Fruit fly (Drosophila melanogaster) whole organism, embryonic: ENCODE data around the gene AstA-R1.

Experiments used
- ATbp ChIP-seq: fragments of 200-800 bp; sonication (Bioruptor generic); optimal IDR thresholded peaks from 2 replicates; lab custom pipeline; 2017; ENCODE audit warnings: missing biosample characterization, mild to moderate bottlenecking, missing genetic modification characterization, missing genetic modification reagents
- Abd-B ChIP-seq: fragments of 200-800 bp; sonication (Bioruptor generic); optimal IDR thresholded peaks from 2 replicates; lab custom pipeline; 2018; ENCODE audit warnings: missing biosample characterization, mild to moderate bottlenecking, missing genetic modification characterization, moderate library complexity
- Aef1 ChIP-seq: fragments of 200-800 bp; sonication (Bioruptor generic); IDR thresholded peaks from 3 replicates; pipeline ENCODE4 v1.3.6; 2022; ENCODE audit warnings: missing biosample characterization, missing genetic modification characterization
- Antp ChIP-seq: fragments of 200-800 bp; sonication (Bioruptor generic); optimal IDR thresholded peaks from 3 replicates; lab custom pipeline; 2016; ENCODE audit warnings: missing biosample characterization, missing genetic modification characterization
- Bdp1 ChIP-seq: fragments of 200-800 bp; sonication (Bioruptor generic); optimal IDR thresholded peaks from 3 replicates; lab custom pipeline; 2016; ENCODE audit warnings: missing biosample characterization, missing genetic modification characterization
- CG10366 ChIP-seq: fragments of 200-800 bp; sonication (Bioruptor generic); IDR thresholded peaks from 2 replicates; pipeline ENCODE4 v1.3.6; 2022; ENCODE audit warnings: missing biosample characterization, missing genetic modification characterization
- CG11093 ChIP-seq: fragments of 200-800 bp; sonication (Bioruptor generic); IDR thresholded peaks from 3 replicates; pipeline ENCODE4 v1.3.6; 2022; ENCODE audit warnings: missing biosample characterization, missing genetic modification characterization
- CG13296 ChIP-seq: fragments of 200-800 bp; sonication (Bioruptor generic); optimal IDR thresholded peaks from 3 replicates; lab custom pipeline; 2018; ENCODE audit warnings: missing biosample characterization, mild to moderate bottlenecking, missing genetic modification characterization
- CG17361 ChIP-seq: fragments of 200-800 bp; sonication (Bioruptor generic); IDR thresholded peaks from 3 replicates; pipeline ENCODE4 v1.3.6; 2022; ENCODE audit warnings: missing biosample characterization, missing genetic modification characterization
- CG17802 ChIP-seq: fragments of 200-800 bp; sonication (Bioruptor generic); optimal IDR thresholded peaks from 2 replicates; lab custom pipeline; 2018; ENCODE audit warnings: missing biosample characterization, mild to moderate bottlenecking, missing genetic modification characterization, moderate library complexity
- CG17912 ChIP-seq: fragments of 200-800 bp; sonication (Bioruptor generic); optimal IDR thresholded peaks from 2 replicates; lab custom pipeline; 2018; ENCODE audit warnings: missing biosample characterization, mild to moderate bottlenecking, missing genetic modification characterization
- CG18764 ChIP-seq: fragments of 200-800 bp; sonication (Bioruptor generic); optimal IDR thresholded peaks from 3 replicates; lab custom pipeline; 2016; ENCODE audit warnings: missing biosample characterization, missing genetic modification characterization
- CG2116 ChIP-seq: fragments of 200-800 bp; sonication (Bioruptor generic); optimal IDR thresholded peaks from 3 replicates; lab custom pipeline; 2018; ENCODE audit warnings: missing biosample characterization, mild to moderate bottlenecking, missing genetic modification characterization
- CG2199 ChIP-seq: fragments of 200-800 bp; sonication (Bioruptor generic); IDR thresholded peaks from 3 replicates; pipeline ENCODE4 v1.3.6; 2022; ENCODE audit warnings: missing biosample characterization, missing genetic modification characterization
- CG2889 ChIP-seq: fragments of 200-800 bp; sonication (Bioruptor generic); IDR thresholded peaks from 3 replicates; pipeline ENCODE4 v1.3.6; 2022; ENCODE audit warnings: missing biosample characterization, missing genetic modification characterization
- CG30020 ChIP-seq: fragments of 200-800 bp; optimal IDR thresholded peaks from 2 replicates; lab custom pipeline; 2019; ENCODE audit warnings: missing biosample characterization, mild to moderate bottlenecking, missing genetic modification characterization, moderate library complexity
- CG31224 ChIP-seq: fragments of 200-800 bp; sonication (Bioruptor generic); IDR thresholded peaks from 2 replicates; pipeline ENCODE4 v1.3.6; 2022; ENCODE audit warnings: missing biosample characterization, missing genetic modification characterization
- CG34422 ChIP-seq: fragments of 200-800 bp; sonication (Bioruptor generic); IDR thresholded peaks from 3 replicates; pipeline ENCODE4 v1.3.6; 2022; ENCODE audit warnings: missing biosample characterization, missing genetic modification characterization
- CG3726 ChIP-seq: fragments of 200-800 bp; sonication (Bioruptor generic); IDR thresholded peaks from 3 replicates; pipeline ENCODE4, ENCODE4 v1.3.6; 2022; ENCODE audit warnings: missing biosample characterization, missing genetic modification characterization
- CG4404 ChIP-seq: fragments of 200-800 bp; sonication (Bioruptor generic); IDR thresholded peaks from 2 replicates; pipeline ENCODE4 v1.3.6; 2022; ENCODE audit warnings: missing biosample characterization, missing genetic modification characterization
- CG6272 ChIP-seq: fragments of 200-800 bp; sonication (Bioruptor generic); IDR thresholded peaks from 2 replicates; pipeline ENCODE4 v1.3.6; 2022; ENCODE audit warnings: missing biosample characterization, missing genetic modification characterization
- CG8359 ChIP-seq: fragments of 200-800 bp; sonication (Bioruptor generic); optimal IDR thresholded peaks from 2 replicates; lab custom pipeline; 2017; ENCODE audit warnings: missing biosample characterization, mild to moderate bottlenecking, missing genetic modification characterization, borderline replicate concordance
- Deaf1 ChIP-seq: fragments of 200-800 bp; optimal IDR thresholded peaks from 3 replicates; lab custom pipeline; 2019; ENCODE audit warnings: missing biosample characterization, mild to moderate bottlenecking, missing genetic modification characterization, moderate library complexity
- Dek ChIP-seq: fragments of 200-800 bp; sonication (Bioruptor generic); optimal IDR thresholded peaks from 3 replicates; lab custom pipeline; 2019; ENCODE audit warnings: missing biosample characterization, mild to moderate bottlenecking, missing genetic modification characterization, moderate library complexity
- Drgx ChIP-seq: fragments of 200-800 bp; sonication (Bioruptor generic); IDR thresholded peaks from 2 replicates; pipeline ENCODE4 v1.3.6; 2022; ENCODE audit warnings: missing biosample characterization, missing genetic modification characterization
- E2f1 ChIP-seq: fragments of 200-800 bp; sonication (Bioruptor generic); IDR thresholded peaks from 2 replicates; pipeline ENCODE4 v1.3.6; 2022; ENCODE audit warnings: missing biosample characterization, missing genetic modification characterization
- NFAT ChIP-seq: fragments of 200-800 bp; sonication (Bioruptor generic); IDR thresholded peaks from 2 replicates; pipeline ENCODE4 v1.3.6; 2022; ENCODE audit warnings: missing biosample characterization, missing genetic modification characterization
- NK7.1 ChIP-seq: fragments of 200-800 bp; sonication (Bioruptor generic); optimal IDR thresholded peaks from 3 replicates; lab custom pipeline; 2016; ENCODE audit warnings: missing biosample characterization, missing genetic modification characterization
- Oli ChIP-seq: fragments of 200-800 bp; sonication (Bioruptor generic); optimal IDR thresholded peaks from 2 replicates; lab custom pipeline; 2018; ENCODE audit warnings: missing biosample characterization, mild to moderate bottlenecking, missing genetic modification characterization, moderate library complexity
- PHDP ChIP-seq: fragments of 200-800 bp; sonication (Bioruptor generic); optimal IDR thresholded peaks from 3 replicates; lab custom pipeline; 2018; ENCODE audit warnings: missing biosample characterization, mild to moderate bottlenecking, missing genetic modification characterization, moderate library complexity
- Rx ChIP-seq: fragments of 200-800 bp; sonication (Bioruptor generic); IDR thresholded peaks from 2 replicates; pipeline ENCODE4 v1.3.6; 2022; ENCODE audit warnings: missing biosample characterization, missing genetic modification characterization
- Scr ChIP-seq: fragments of 200-800 bp; sonication (Bioruptor generic); IDR thresholded peaks from 2 replicates; pipeline ENCODE4 v1.3.6; 2022; ENCODE audit warnings: missing biosample characterization, missing genetic modification characterization; ENCODE audit not compliant: partially characterized antibody
- Spps ChIP-seq: fragments of 200-800 bp; sonication (Bioruptor generic); optimal IDR thresholded peaks from 2 replicates; lab custom pipeline; 2018; ENCODE audit warnings: missing biosample characterization, mild to moderate bottlenecking, missing genetic modification characterization
- Ssrp ChIP-seq: fragments of 200-800 bp; sonication (Bioruptor generic); optimal IDR thresholded peaks from 2 replicates; lab custom pipeline; 2018; ENCODE audit warnings: missing biosample characterization, mild to moderate bottlenecking, missing genetic modification characterization, moderate library complexity
- Vsx1 ChIP-seq: fragments of 200-800 bp; sonication (Bioruptor generic); optimal IDR thresholded peaks from 2 replicates; lab custom pipeline; 2017; ENCODE audit warnings: missing biosample characterization, mild to moderate bottlenecking, missing genetic modification characterization, missing genetic modification reagents
- Xbp1 ChIP-seq: fragments of 200-800 bp; sonication (Bioruptor generic); optimal IDR thresholded peaks from 3 replicates; lab custom pipeline; 2016; ENCODE audit warnings: missing biosample characterization, mild to moderate bottlenecking, missing genetic modification characterization
- az2 ChIP-seq: fragments of 200-800 bp; sonication (Bioruptor generic); optimal IDR thresholded peaks from 3 replicates; lab custom pipeline; 2016; ENCODE audit warnings: missing biosample characterization, missing genetic modification characterization
- caup ChIP-seq: fragments of 200-800 bp; sonication (Bioruptor generic); optimal IDR thresholded peaks from 3 replicates; lab custom pipeline; 2017; ENCODE audit warnings: missing biosample characterization, mild to moderate bottlenecking, missing genetic modification characterization, moderate library complexity; ENCODE audit not compliant: severe bottlenecking
- gcm2 ChIP-seq: fragments of 200-800 bp; sonication (Bioruptor generic); optimal IDR thresholded peaks from 2 replicates; lab custom pipeline; 2016; ENCODE audit warnings: missing biosample characterization, missing genetic modification characterization
- gt ChIP-seq: fragments of 200-800 bp; sonication (Bioruptor generic); IDR thresholded peaks from 2 replicates; pipeline ENCODE4 v1.3.6; 2022; ENCODE audit warnings: missing biosample characterization, missing genetic modification characterization
- nerfin-1 ChIP-seq: fragments of 200-800 bp; sonication (Bioruptor generic); optimal IDR thresholded peaks from 3 replicates; lab custom pipeline; 2019; ENCODE audit warnings: missing biosample characterization, mild to moderate bottlenecking, missing genetic modification characterization, moderate library complexity
- pho ChIP-seq: fragments of 200-800 bp; sonication (Bioruptor generic); optimal IDR thresholded peaks from 2 replicates; lab custom pipeline; 2016; ENCODE audit warnings: missing biosample characterization, missing genetic modification characterization
- ro ChIP-seq: fragments of 200-800 bp; sonication (Bioruptor generic); IDR thresholded peaks from 2 replicates; pipeline ENCODE4 v1.3.6; 2022; ENCODE audit warnings: missing biosample characterization, missing genetic modification characterization
- salm ChIP-seq: fragments of 200-800 bp; sonication (Bioruptor generic); optimal IDR thresholded peaks from 2 replicates; lab custom pipeline; 2018; ENCODE audit warnings: missing biosample characterization, mild to moderate bottlenecking, missing genetic modification characterization
- slp2 ChIP-seq: fragments of 200-800 bp; sonication (Bioruptor generic); optimal IDR thresholded peaks from 2 replicates; lab custom pipeline; 2016; ENCODE audit warnings: missing biosample characterization, missing genetic modification characterization
- sr ChIP-seq: fragments of 200-800 bp; sonication (Bioruptor generic); IDR thresholded peaks from 3 replicates; pipeline ENCODE4 v1.3.6; 2022; ENCODE audit warnings: missing biosample characterization, missing genetic modification characterization
- tap ChIP-seq: fragments of 200-800 bp; optimal IDR thresholded peaks from 3 replicates; lab custom pipeline; 2019; ENCODE audit warnings: missing biosample characterization, mild to moderate bottlenecking, missing genetic modification characterization, moderate library complexity
- tin ChIP-seq: fragments of 200-800 bp; sonication (Bioruptor generic); optimal IDR thresholded peaks from 3 replicates; lab custom pipeline; 2016; ENCODE audit warnings: missing biosample characterization, missing genetic modification characterization
- tio ChIP-seq: fragments of 200-800 bp; sonication (Bioruptor generic); optimal IDR thresholded peaks from 2 replicates; lab custom pipeline; 2017; ENCODE audit warnings: missing biosample characterization, missing genetic modification characterization, inconsistent platforms
- trh ChIP-seq: fragments of 200-800 bp; sonication (Bioruptor generic); optimal IDR thresholded peaks from 2 replicates; lab custom pipeline; 2016; ENCODE audit warnings: missing biosample characterization, missing genetic modification characterization

Gene AstA-R1

dm6 chrX:3545849-3546518 lies 28.4 kb upstream of the AstA-R1 start (continued):
- TF ChIP-seq CG18764 (GFP tag; lab: Kevin White, UChicago) (peak; percentile 75), CG2889 (peak; percentile 70; the same call in 1 of the 3 replicates), Scr (GFP tag; lab: Robert Waterston, UW) (peak; percentile 42), tio (GFP tag; lab: Kevin White, UChicago) (peak; percentile 67), NFAT (no peak), CG4404 (GFP tag; lab: Robert Waterston, UW) (peak; percentile 35), CG13296 (peak; percentile 32), salm (tag; lab: Kevin White, UChicago) (peak; percentile 85), Dek (tag; lab: Kevin White, UChicago) (peak; percentile 74), slp2 (GFP tag; lab: Kevin White, UChicago) (no peak), Oli (tag; lab: Kevin White, UChicago) (peak; percentile 92), CG34422 (GFP tag; lab: Robert Waterston, UW) (peak; percentile 46; the same call in 2 of the 3 replicates), Spps (tag; lab: Kevin White, UChicago) (peak; percentile 89), CG17361 (peak; percentile 68), ATbp (GFP tag; lab: Kevin White, UChicago) (peak; percentile 93), Aef1 (GFP tag; lab: Robert Waterston, UW) (peak; percentile 80), E2f1 (peak; percentile 57), CG8359 (GFP tag; lab: Kevin White, UChicago) (peak; percentile 66), PHDP (tag; lab: Kevin White, UChicago) (peak; percentile 94), CG17802 (peak; percentile 58), CG6272 (GFP tag; lab: Robert Waterston, UW) (peak; percentile 46), Bdp1 (GFP tag; lab: Kevin White, UChicago) (peak; percentile 96), Drgx (GFP tag; lab: Robert Waterston, UW) (peak; percentile 97), Deaf1 (tag; lab: Kevin White, UChicago) (peak; percentile 60), ro (GFP tag; lab: Robert Waterston, UW) (0 out of 2 replicates have a peak, but pooled peaks have one; percentile 9), nerfin-1 (tag; lab: Kevin White, UChicago) (peak; percentile 84), CG31224 (no peak), gt (GFP tag; lab: Robert Waterston, UW) (peak; percentile 72), CG2199 (0 out of 3 replicates have a peak, but pooled peaks have one; percentile 80), sr (GFP tag; lab: Robert Waterston, UW) (0 out of 3 replicates have a peak, but pooled peaks have one; percentile 22), CG10366 (GFP tag; lab: Robert Waterston, UW) (peak; percentile 92), Abd-B (peak; percentile 79), Xbp1 (GFP tag; lab: Kevin White, UChicago) (peak; percentile 86), Rx (GFP tag; lab: Robert Waterston, UW) (peak; percentile 45), tap (tag; lab: Kevin White, UChicago) (peak; percentile 82), az2 (GFP tag; lab: Kevin White, UChicago) (peak; percentile 87), CG30020 (tag; lab: Kevin White, UChicago) (no peak), CG3726 (GFP tag; lab: Robert Waterston, UW) (peak; percentile 74; the same call in 1 of the 3 replicates), Vsx1 (peak; percentile 53), NK7.1 (GFP tag; lab: Kevin White, UChicago) (no peak), Antp (no peak), gcm2 (peak; percentile 35), trh (GFP tag; lab: Kevin White, UChicago) (peak; percentile 60), CG17912 (GFP tag; lab: Kevin White, UChicago) (no peak), CG11093 (peak; percentile 62; the same call in 2 of the 3 replicates), CG2116 (GFP tag; lab: Kevin White, UChicago) (peak; percentile 39), caup (peak; percentile 72), tin (GFP tag; lab: Kevin White, UChicago) (peak; percentile 83), pho (GFP tag; lab: Kevin White, UChicago) (peak; percentile 42), Ssrp (tag; lab: Kevin White, UChicago) (peak; percentile 90)
